Worm (Caenorhabditis elegans) whole organism, L2 larva: ENCODE results near the gene F45D3.3.
A peak's percentile ranks its signal among the peaks of the same experiment; 100 is the strongest.

Experiments
- F13H6.1 ChIP-seq: sonication (generic microtip); optimal IDR thresholded peaks from 2 replicates; lab custom pipeline; 2016; ENCODE audit warnings: missing genetic modification characterization, missing compliant biosample characterization
- R02D3.7 ChIP-seq: fragments of 150-350 bp; optimal IDR thresholded peaks from 2 replicates; lab custom pipeline; 2014; ENCODE audit warnings: missing biosample characterization, missing genetic modification characterization
- ZK546.5 ChIP-seq: sonication (generic microtip); optimal IDR thresholded peaks from 2 replicates; lab custom pipeline; 2017; ENCODE audit warnings: missing biosample characterization, missing genetic modification characterization
- aly-2 ChIP-seq: fragments of 150-350 bp; optimal IDR thresholded peaks from 2 replicates; lab custom pipeline; 2014; ENCODE audit warnings: missing biosample characterization, missing genetic modification characterization
- ama-1 ChIP-seq: fragments of 150-350 bp; optimal IDR thresholded peaks from 2 replicates; lab custom pipeline; 2018; ENCODE audit warnings: inconsistent platforms
- blmp-1 ChIP-seq: sonication (generic microtip); optimal IDR thresholded peaks from 2 replicates; lab custom pipeline; 2017; ENCODE audit warnings: missing genetic modification characterization, mild to moderate bottlenecking, missing compliant biosample characterization, antibody characterized with exemption, moderate library complexity; ENCODE audit not compliant: insufficient read depth
- ceh-16 ChIP-seq: fragments of 150-350 bp; optimal IDR thresholded peaks from 2 replicates; lab custom pipeline; 2014; ENCODE audit warnings: missing biosample characterization, missing genetic modification characterization
- dmd-4 ChIP-seq: sonication (generic microtip); optimal IDR thresholded peaks from 2 replicates; lab custom pipeline; 2017; ENCODE audit warnings: missing biosample characterization, missing genetic modification characterization
- egl-27 ChIP-seq: sonication (generic microtip); optimal IDR thresholded peaks from 3 replicates; lab custom pipeline; 2017; ENCODE audit warnings: missing biosample characterization, missing genetic modification reagents, missing genetic modification characterization
- fos-1 ChIP-seq: fragments of 150-350 bp; optimal IDR thresholded peaks from 2 replicates; lab custom pipeline; 2014; ENCODE audit warnings: missing biosample characterization, missing genetic modification characterization
- gmeb-1 ChIP-seq: fragments of 150-350 bp; optimal IDR thresholded peaks from 2 replicates; lab custom pipeline; 2014; ENCODE audit warnings: missing biosample characterization, missing genetic modification characterization
- lin-11 ChIP-seq: fragments of 150-350 bp; sonication (generic microtip); optimal IDR thresholded peaks from 2 replicates; lab custom pipeline; 2014; ENCODE audit warnings: missing biosample characterization, missing genetic modification characterization, inconsistent platforms, mixed read lengths
- lin-13 ChIP-seq: fragments of 150-350 bp; optimal IDR thresholded peaks from 2 replicates; lab custom pipeline; 2014; ENCODE audit warnings: missing biosample characterization, missing genetic modification reagents, missing genetic modification characterization
- lin-39 ChIP-seq: fragments of 150-350 bp; optimal IDR thresholded peaks from 2 replicates; lab custom pipeline; 2014; ENCODE audit warnings: missing biosample characterization, missing genetic modification reagents, missing genetic modification characterization
- lsy-2 ChIP-seq, 2 experiments: fragments of 150-350 bp in 1 of 2; sonication (generic microtip) in 1 of 2; optimal IDR thresholded peaks; 2 replicates each; lab custom pipeline; 2014 to 2017; ENCODE audit warnings: missing biosample characterization in 2 of 2, missing genetic modification characterization in 2 of 2
- mab-5 ChIP-seq: fragments of 150-350 bp; optimal IDR thresholded peaks from 2 replicates; lab custom pipeline; 2014; ENCODE audit warnings: missing biosample characterization, missing genetic modification characterization
- nhr-11 ChIP-seq: fragments of 150-350 bp; optimal IDR thresholded peaks from 2 replicates; lab custom pipeline; 2014; ENCODE audit warnings: missing biosample characterization, missing genetic modification characterization
- nhr-129 ChIP-seq: fragments of 150-350 bp; optimal IDR thresholded peaks from 2 replicates; lab custom pipeline; 2014; ENCODE audit warnings: missing biosample characterization, missing genetic modification characterization
- nhr-21 ChIP-seq: fragments of 150-350 bp; optimal IDR thresholded peaks from 2 replicates; lab custom pipeline; 2014; ENCODE audit warnings: missing biosample characterization, missing genetic modification characterization
- nhr-237 ChIP-seq: fragments of 150-350 bp; optimal IDR thresholded peaks from 2 replicates; lab custom pipeline; 2014; ENCODE audit warnings: missing biosample characterization, missing genetic modification characterization
- nhr-25 ChIP-seq: fragments of 150-350 bp; sonication (generic microtip); optimal IDR thresholded peaks from 3 replicates; lab custom pipeline; 2014; ENCODE audit warnings: missing biosample characterization, missing genetic modification characterization
- nhr-77 ChIP-seq: fragments of 150-350 bp; optimal IDR thresholded peaks from 2 replicates; lab custom pipeline; 2014; ENCODE audit warnings: missing biosample characterization, missing genetic modification characterization
- peb-1 ChIP-seq: fragments of 150-350 bp; optimal IDR thresholded peaks from 2 replicates; lab custom pipeline; 2014; ENCODE audit warnings: missing biosample characterization, missing genetic modification characterization
- sem-4 ChIP-seq: fragments of 150-350 bp; optimal IDR thresholded peaks from 2 replicates; lab custom pipeline; 2014; ENCODE audit warnings: missing biosample characterization, missing genetic modification reagents, missing genetic modification characterization
- skn-1 ChIP-seq: sonication (generic microtip); optimal IDR thresholded peaks from 2 replicates; lab custom pipeline; 2017; ENCODE audit warnings: missing biosample characterization, missing genetic modification characterization
- sma-3 ChIP-seq: sonication (generic microtip); optimal IDR thresholded peaks from 2 replicates; lab custom pipeline; 2016; ENCODE audit warnings: missing genetic modification reagents, missing genetic modification characterization, missing compliant biosample characterization
- sma-9 ChIP-seq, 2 experiments: fragments of 150-350 bp in 1 of 2; sonication (generic microtip) in 1 of 2; optimal IDR thresholded peaks; 2 replicates each; lab custom pipeline; 2014 to 2016; ENCODE audit warnings: missing genetic modification characterization in 2 of 2, mild to moderate bottlenecking in 1 of 2, missing biosample characterization in 1 of 2, missing compliant biosample characterization in 1 of 2, missing genetic modification reagents in 1 of 2, moderate library complexity in 1 of 2
- unc-55 ChIP-seq: fragments of 150-350 bp; sonication (generic microtip); optimal IDR thresholded peaks from 3 replicates; lab custom pipeline; 2014; ENCODE audit warnings: missing biosample characterization, missing genetic modification reagents, missing genetic modification characterization
- ztf-11 ChIP-seq: sonication (generic microtip); optimal IDR thresholded peaks from 2 replicates; lab custom pipeline; 2017; ENCODE audit warnings: missing biosample characterization, missing genetic modification characterization
- ztf-4 ChIP-seq: fragments of 150-350 bp; optimal IDR thresholded peaks from 2 replicates; lab custom pipeline; 2014; ENCODE audit warnings: missing biosample characterization, missing genetic modification characterization

F45D3.3 gene

DNA sequence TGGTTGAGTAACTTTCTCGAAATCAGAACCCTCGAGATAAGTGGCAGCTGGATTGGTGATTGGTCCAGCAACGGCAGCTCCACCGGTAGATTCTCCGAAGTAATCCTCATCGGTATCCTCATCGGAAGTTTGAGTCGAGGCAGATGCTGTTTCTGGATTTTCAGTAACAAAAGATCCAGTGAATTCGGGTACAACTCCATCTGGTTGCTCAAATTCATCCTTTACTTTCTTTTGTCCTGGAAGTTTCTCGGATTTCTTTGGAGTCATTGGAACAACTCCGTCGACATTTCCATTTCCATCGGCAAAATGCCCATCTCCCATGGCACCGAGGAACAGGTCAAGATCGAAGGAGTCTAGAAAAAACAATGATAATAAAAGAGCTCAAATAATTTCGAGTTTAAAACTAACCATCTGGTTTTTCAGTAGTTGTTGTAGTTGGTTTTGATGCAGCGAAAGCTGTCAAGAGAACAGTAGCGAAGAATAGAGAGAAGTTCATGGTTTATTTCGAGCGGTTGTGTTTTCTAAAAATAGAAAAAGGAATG, 2.6 kb upstream of the F45D3.3 start, which contains the start of gene F45D3.4:
F45D3.4 (minus strand) TSS at position 521 of the 542 bp plus-strand sequence.
- peak; percentile 96 for TF ChIP-seq ama-1 (lab: Kevin White, UChicago)
- no peak for TF ChIP-seq gmeb-1
- TF ChIP-seq, all 48 proteins: peak for 1

DNA sequence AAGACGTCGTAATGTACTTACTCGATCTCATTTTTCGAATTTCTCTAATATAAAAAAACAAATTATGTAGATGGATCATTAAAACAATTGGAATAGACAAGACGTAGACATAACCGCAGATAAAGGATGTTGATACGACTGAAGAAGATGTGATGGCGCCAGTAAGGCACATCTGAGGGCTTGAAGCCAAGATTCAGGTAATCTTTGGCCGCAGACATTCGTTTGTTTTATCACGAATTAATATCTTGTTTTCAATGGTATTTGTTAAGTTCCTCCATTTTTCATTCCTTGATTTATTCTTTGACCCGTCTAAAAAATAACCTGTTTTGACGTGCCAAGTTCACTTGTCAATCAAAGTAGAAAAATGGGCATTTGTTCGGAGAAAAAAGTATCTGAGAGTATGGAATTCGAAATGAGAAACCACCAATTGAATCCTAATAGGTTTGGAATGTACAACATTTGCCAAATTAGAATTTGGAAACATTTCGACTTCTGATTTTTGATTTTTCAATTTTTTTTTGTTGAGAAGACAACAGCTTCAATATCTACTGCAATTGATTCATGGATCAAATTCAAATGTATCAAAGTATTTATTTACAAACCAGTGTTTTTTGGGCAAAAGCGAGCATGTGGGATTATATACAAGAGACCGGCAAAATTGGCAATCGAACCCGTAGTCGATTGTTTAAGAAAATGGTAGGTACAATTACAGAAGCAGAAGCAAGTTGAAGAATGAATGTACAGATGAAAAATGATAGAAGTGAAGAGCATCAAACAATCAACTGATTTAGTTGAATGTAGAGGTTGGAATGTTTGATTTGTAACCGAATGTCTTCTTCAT, 1.7 kb upstream of the F45D3.3 start:
- TF ChIP-seq nhr-25 (tag; lab: Kevin White, UChicago) (peak; percentile 11), ama-1 (lab: Kevin White, UChicago) (peak; percentile 94), nhr-11 (peak; percentile 58), sma-3 (GFP tag; lab: Kevin White, UChicago) (peak; percentile 58), nhr-21 (tag; lab: Kevin White, UChicago) (peak; percentile 78), peb-1 (no peak), egl-27 (tag; lab: Kevin White, UChicago) (no peak), gmeb-1 (peak; percentile 24), ztf-11 (tag; lab: Kevin White, UChicago) (no peak), nhr-129 (peak; percentile 46), ceh-16 (tag; lab: Kevin White, UChicago) (no peak), lin-11 (tag; lab: Kevin White, UChicago) (no peak), sem-4 (tag; lab: Kevin White, UChicago) (peak; percentile 32), lin-13 (GFP tag; lab: Kevin White, UChicago) (peak; percentile 42), sma-9 (GFP tag; optimal IDR thresholded peaks at IDR 0.05; lab: Kevin White, UChicago) (peak; percentile 19), sma-9 (tag; optimal IDR thresholded peaks at IDR 0.05; lab: Kevin White, UChicago) (no peak), mab-5 (tag; lab: Kevin White, UChicago) (no peak)

ce11 chrV:12550755-12551154, 570 bp upstream of the F45D3.3 start:
- TF ChIP-seq nhr-77 (tag; lab: Kevin White, UChicago) = no peak
- no peak for TF ChIP-seq blmp-1 (tag; lab: Kevin White, UChicago)
- TF ChIP-seq dmd-4 (tag; lab: Kevin White, UChicago) = no peak
- TF ChIP-seq peb-1 = no peak
- TF ChIP-seq F13H6.1 (tag; lab: Kevin White, UChicago) = no peak
- TF ChIP-seq ZK546.5 = no peak
- no peak for TF ChIP-seq ztf-4 (tag; lab: Kevin White, UChicago)
- no peak for TF ChIP-seq nhr-237
- no peak for TF ChIP-seq unc-55 (GFP tag; lab: Kevin White, UChicago)
- no peak for TF ChIP-seq egl-27 (tag; lab: Kevin White, UChicago)
- no peak for TF ChIP-seq lin-13 (GFP tag; lab: Kevin White, UChicago)
- TF ChIP-seq nhr-129 = no peak
- TF ChIP-seq R02D3.7 (tag; lab: Kevin White, UChicago) = no peak
- no peak for TF ChIP-seq fos-1 (tag; lab: Kevin White, UChicago)
- TF ChIP-seq lin-39 (tag; lab: Kevin White, UChicago) = no peak
- no peak for TF ChIP-seq skn-1 (tag; lab: Kevin White, UChicago)

- TF ChIP-seq sma-3 (GFP tag; lab: Kevin White, UChicago) (no peak), nhr-129 (peak; percentile 1), ama-1 (lab: Kevin White, UChicago) (peak; percentile 69)
These were observed 581 bp downstream of the F45D3.3 start for ce11 chrV:12549604-12550003.

DNA sequence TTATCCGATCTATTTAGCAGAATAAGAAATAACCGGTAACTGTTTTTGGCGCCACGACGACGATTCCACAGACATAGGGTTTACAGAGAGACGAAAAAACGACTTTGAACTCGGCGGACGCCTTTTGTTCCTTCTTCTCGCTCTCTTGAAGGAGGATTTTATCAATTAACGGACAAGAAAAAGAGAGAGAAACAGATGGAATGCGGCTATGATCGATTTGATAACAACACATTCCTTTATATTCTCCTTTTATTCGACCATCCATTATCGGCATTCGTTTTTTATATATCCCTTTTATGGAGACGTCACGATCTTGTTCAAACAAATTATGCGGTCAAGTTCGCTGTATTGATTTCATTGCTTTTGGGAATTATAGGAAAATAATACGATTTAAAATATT, 1.4 kb downstream of the F45D3.3 start:
- TF ChIP-seq nhr-25 (tag; lab: Kevin White, UChicago) (peak; percentile 38), nhr-129 (peak; percentile 45), egl-27 (tag; lab: Kevin White, UChicago) (no peak), gmeb-1 (peak; percentile 1), sma-9 (GFP tag; optimal IDR thresholded peaks at IDR 0.05; lab: Kevin White, UChicago) (peak; percentile 70), sma-9 (tag; optimal IDR thresholded peaks at IDR 0.05; lab: Kevin White, UChicago) (no peak), lsy-2 (tag; optimal IDR thresholded peaks at IDR 0.05; lab: Kevin White, UChicago) (peak in 1 of 2 experiments; percentile 29), F13H6.1 (tag; lab: Kevin White, UChicago) (no peak), sem-4 (tag; lab: Kevin White, UChicago) (no peak), blmp-1 (tag; lab: Kevin White, UChicago) (peak; percentile 57), sma-3 (GFP tag; lab: Kevin White, UChicago) (peak; percentile 79), fos-1 (tag; lab: Kevin White, UChicago) (no peak), aly-2 (tag; lab: Kevin White, UChicago) (no peak), ama-1 (lab: Kevin White, UChicago) (peak; percentile 95), nhr-21 (tag; lab: Kevin White, UChicago) (peak; percentile 89)
